Worm (Caenorhabditis elegans) whole organism, L2 larva: ENCODE data around the gene Y51A2B.5.

Experiments
- F13H6.1 ChIP-seq: sonication (generic microtip); optimal IDR thresholded peaks from 2 replicates; lab custom pipeline; 2016; ENCODE audit warnings: missing genetic modification characterization, missing compliant biosample characterization
- Y55F3AM.14 ChIP-seq: fragments of 200-800 bp; sonication (Bioruptor generic); optimal IDR thresholded peaks from 2 replicates; lab custom pipeline; 2018; ENCODE audit warnings: mild to moderate bottlenecking, missing genetic modification characterization, missing compliant biosample characterization
- aly-2 ChIP-seq: fragments of 150-350 bp; optimal IDR thresholded peaks from 2 replicates; lab custom pipeline; 2014; ENCODE audit warnings: missing biosample characterization, missing genetic modification characterization
- ama-1 ChIP-seq: fragments of 150-350 bp; optimal IDR thresholded peaks from 2 replicates; lab custom pipeline; 2018; ENCODE audit warnings: inconsistent platforms
- lsy-2 ChIP-seq, 2 experiments: fragments of 150-350 bp in 1 of 2; sonication (generic microtip) in 1 of 2; optimal IDR thresholded peaks; 2 replicates each; lab custom pipeline; 2014 to 2017; ENCODE audit warnings: missing biosample characterization in 2 of 2, missing genetic modification characterization in 2 of 2
- nhr-11 ChIP-seq: fragments of 150-350 bp; optimal IDR thresholded peaks from 2 replicates; lab custom pipeline; 2014; ENCODE audit warnings: missing biosample characterization, missing genetic modification characterization
- peb-1 ChIP-seq: fragments of 150-350 bp; optimal IDR thresholded peaks from 2 replicates; lab custom pipeline; 2014; ENCODE audit warnings: missing biosample characterization, missing genetic modification characterization
- snpc-4 ChIP-seq: fragments of 150-350 bp; optimal IDR thresholded peaks from 2 replicates; lab custom pipeline; 2014; ENCODE audit warnings: missing biosample characterization, missing genetic modification characterization
- unc-39 ChIP-seq: fragments of 150-350 bp; optimal IDR thresholded peaks from 2 replicates; lab custom pipeline; 2014; ENCODE audit warnings: missing biosample characterization, missing genetic modification characterization
- unc-55 ChIP-seq: fragments of 150-350 bp; sonication (generic microtip); optimal IDR thresholded peaks from 3 replicates; lab custom pipeline; 2014; ENCODE audit warnings: missing biosample characterization, missing genetic modification reagents, missing genetic modification characterization
- unc-62 ChIP-seq: fragments of 150-350 bp; optimal IDR thresholded peaks from 2 replicates; lab custom pipeline; 2014; ENCODE audit warnings: missing biosample characterization, missing genetic modification reagents, missing genetic modification characterization

- TF ChIP-seq unc-55 (GFP tag; lab: Kevin White, UChicago), result no peak
- TF ChIP-seq snpc-4 (tag; lab: Kevin White, UChicago), result no peak
- TF ChIP-seq unc-39 (tag; lab: Kevin White, UChicago), result no peak
- TF ChIP-seq ama-1, result no peak
- no peak for TF ChIP-seq peb-1 (tag; lab: Kevin White, UChicago)
- TF ChIP-seq unc-62 (GFP tag; lab: Kevin White, UChicago), result no peak
- TF ChIP-seq lsy-2 (tag; optimal IDR thresholded peaks at IDR 0.05; lab: Kevin White, UChicago), result no peak
- no peak for TF ChIP-seq Y55F3AM.14 (GFP tag; lab: Kevin White, UChicago)
- TF ChIP-seq nhr-11, result no peak
- no peak for TF ChIP-seq F13H6.1 (tag; lab: Kevin White, UChicago)
- no peak for TF ChIP-seq aly-2 (tag; lab: Kevin White, UChicago)
Measured at ce11 chrV:18364558-18364957, 24.5 kb upstream of the Y51A2B.5 start, which contains the start of gene C08E8.9.
